Worm (Caenorhabditis elegans) whole organism, young adult: ENCODE data around the gene Y48C3A.12.

Source experiments
- B0336.3 ChIP-seq: fragments of 200-800 bp; sonication (Bioruptor generic); IDR thresholded peaks from 2 replicates; pipeline ENCODE4 v1.3.6; 2022; ENCODE audit warnings: missing genetic modification characterization, missing compliant biosample characterization
- C06A6.2 ChIP-seq: fragments of 200-800 bp; sonication (Bioruptor generic); conservative IDR thresholded peaks from 2 replicates; pipeline ENCODE4 v1.3.6; 2022; ENCODE audit warnings: missing genetic modification characterization, missing compliant biosample characterization
- C17E4.6 ChIP-seq: fragments of 200-800 bp; sonication (Bioruptor generic); IDR thresholded peaks from 2 replicates; pipeline ENCODE4 v1.3.6; 2022; ENCODE audit warnings: missing genetic modification reagents, missing genetic modification characterization, missing compliant biosample characterization
- F49E8.2 ChIP-seq: sonication (generic microtip); optimal IDR thresholded peaks from 3 replicates; lab custom pipeline; 2017; ENCODE audit warnings: missing genetic modification characterization, mild to moderate bottlenecking, missing compliant biosample characterization, antibody characterized with exemption, moderate library complexity; ENCODE audit not compliant: insufficient read depth
- F57C9.4 ChIP-seq: sonication (generic microtip); optimal IDR thresholded peaks from 2 replicates; lab custom pipeline; 2017; ENCODE audit warnings: mild to moderate bottlenecking, missing genetic modification characterization, missing compliant biosample characterization
- T26A5.8 ChIP-seq: sonication (generic microtip); optimal IDR thresholded peaks from 2 replicates; lab custom pipeline; 2016; ENCODE audit warnings: missing genetic modification characterization, missing compliant biosample characterization
- Y67H2A.10 ChIP-seq: fragments of 200-800 bp; sonication (Bioruptor generic); conservative IDR thresholded peaks from 2 replicates; pipeline ENCODE4 v1.3.6; 2022; ENCODE audit warnings: missing genetic modification reagents, missing genetic modification characterization, missing compliant biosample characterization
- ZK185.1 ChIP-seq: sonication (generic microtip); optimal IDR thresholded peaks from 2 replicates; lab custom pipeline; 2016; ENCODE audit warnings: mild to moderate bottlenecking, missing genetic modification characterization, missing compliant biosample characterization; ENCODE audit not compliant: poor library complexity, severe bottlenecking
- ama-1 ChIP-seq, 3 experiments: fragments of 150-350 bp in 1 of 3; sonication (generic microtip) in 2 of 3; optimal IDR thresholded peaks; 2 replicates each; lab custom pipeline; 2014 to 2018; ENCODE audit warnings: missing biosample characterization in 2 of 3, missing genetic modification characterization in 2 of 3, missing genetic modification reagents in 2 of 3
- bed-2 ChIP-seq: fragments of 200-800 bp; sonication (Bioruptor generic); IDR thresholded peaks from 2 replicates; pipeline ENCODE4 v1.3.6; 2022; ENCODE audit warnings: missing genetic modification reagents, missing genetic modification characterization, missing compliant biosample characterization
- cebp-1 ChIP-seq, 2 experiments: fragments of 200-800 bp in 1 of 2; sonication (Bioruptor generic) in 1 of 2; sonication (generic microtip) in 1 of 2; IDR thresholded peaks in 1 of 2; optimal IDR thresholded peaks in 1 of 2; 2 replicates each; pipeline versions ENCODE4 v1.3.6 to Lab custom; 2017 to 2022; ENCODE audit warnings: missing compliant biosample characterization in 2 of 2, missing genetic modification characterization in 2 of 2, mild to moderate bottlenecking in 1 of 2, missing genetic modification reagents in 1 of 2, moderate library complexity in 1 of 2
- cebp-2 ChIP-seq: fragments of 200-800 bp; sonication (Bioruptor generic); IDR thresholded peaks from 2 replicates; pipeline ENCODE4 v1.3.6; 2022; ENCODE audit warnings: missing genetic modification characterization, missing compliant biosample characterization
- ceh-27 ChIP-seq: fragments of 200-800 bp; sonication (Bioruptor generic); optimal IDR thresholded peaks from 2 replicates; lab custom pipeline; 2018; ENCODE audit warnings: mild to moderate bottlenecking, missing genetic modification characterization, moderate library complexity, missing compliant biosample characterization
- die-1 ChIP-seq: sonication (generic microtip); optimal IDR thresholded peaks from 2 replicates; lab custom pipeline; 2016; ENCODE audit warnings: missing genotype, mild to moderate bottlenecking, missing genetic modification characterization, missing compliant biosample characterization
- dpff-1 ChIP-seq: sonication (generic microtip); optimal IDR thresholded peaks from 2 replicates; lab custom pipeline; 2017; ENCODE audit warnings: mild to moderate bottlenecking, missing genetic modification characterization, missing compliant biosample characterization
- egrh-3 ChIP-seq: fragments of 200-800 bp; sonication (Bioruptor generic); IDR thresholded peaks from 2 replicates; pipeline ENCODE4 v1.3.6; 2022; ENCODE audit warnings: missing genetic modification reagents, missing genetic modification characterization, missing compliant biosample characterization
- ets-4 ChIP-seq: fragments of 200-800 bp; sonication (Bioruptor generic); optimal IDR thresholded peaks from 2 replicates; lab custom pipeline; 2018; ENCODE audit warnings: mild to moderate bottlenecking, missing genetic modification characterization, missing compliant biosample characterization
- him-1 ChIP-seq: sonication (generic microtip); optimal IDR thresholded peaks from 2 replicates; lab custom pipeline; 2016; ENCODE audit warnings: missing genotype, missing genetic modification reagents, missing genetic modification characterization, missing compliant biosample characterization
- hlh-12 ChIP-seq: sonication (generic microtip); optimal IDR thresholded peaks from 2 replicates; lab custom pipeline; 2016; ENCODE audit warnings: missing genetic modification characterization, missing compliant biosample characterization
- lin-26 ChIP-seq: fragments of 200-800 bp; sonication (Bioruptor generic); IDR thresholded peaks from 2 replicates; pipeline ENCODE4 v1.3.6; 2022; ENCODE audit warnings: missing genetic modification reagents, missing genetic modification characterization, missing compliant biosample characterization
- lin-40 ChIP-seq: sonication (generic microtip); optimal IDR thresholded peaks from 2 replicates; lab custom pipeline; 2016; ENCODE audit warnings: missing genetic modification characterization, mild to moderate bottlenecking, missing compliant biosample characterization, missing genotype, missing genetic modification reagents
- lin-54 ChIP-seq: fragments of 200-800 bp; sonication (Bioruptor generic); optimal IDR thresholded peaks from 2 replicates; lab custom pipeline; 2018; ENCODE audit warnings: mild to moderate bottlenecking, missing genetic modification characterization, missing compliant biosample characterization
- nfyb-1 ChIP-seq: fragments of 200-800 bp; sonication (Bioruptor generic); IDR thresholded peaks from 2 replicates; pipeline ENCODE4 v1.3.6; 2022; ENCODE audit warnings: missing genetic modification reagents, missing genetic modification characterization, missing compliant biosample characterization
- nhr-179 ChIP-seq: sonication (generic microtip); optimal IDR thresholded peaks from 2 replicates; lab custom pipeline; 2016; ENCODE audit warnings: mild to moderate bottlenecking, missing genetic modification characterization, missing compliant biosample characterization
- rcor-1 ChIP-seq: fragments of 200-800 bp; sonication (Bioruptor generic); IDR thresholded peaks from 2 replicates; pipeline ENCODE4 v1.3.6; 2022; ENCODE audit warnings: missing genetic modification reagents, missing genetic modification characterization, missing compliant biosample characterization
- rpc-1 ChIP-seq, 2 experiments: fragments of 150-350 bp in 1 of 2; sonication (generic microtip) in 1 of 2; optimal IDR thresholded peaks; 2 replicates each; lab custom pipeline; 2014 to 2018; ENCODE audit warnings: missing biosample characterization in 1 of 2, missing genetic modification characterization in 1 of 2, missing genetic modification reagents in 1 of 2, missing genotype in 1 of 2
- sdz-38 ChIP-seq: sonication (generic microtip); optimal IDR thresholded peaks from 2 replicates; lab custom pipeline; 2016; ENCODE audit warnings: missing genotype, missing genetic modification characterization, missing compliant biosample characterization
- snpc-1.3 ChIP-seq: sonication (generic microtip); optimal IDR thresholded peaks from 2 replicates; lab custom pipeline; 2017; ENCODE audit warnings: missing genetic modification characterization, mild to moderate bottlenecking, missing compliant biosample characterization, antibody characterized with exemption, moderate library complexity, missing genotype, missing genetic modification reagents; ENCODE audit not compliant: insufficient read depth
- sptf-2 ChIP-seq: fragments of 200-800 bp; sonication (Bioruptor generic); optimal IDR thresholded peaks from 2 replicates; lab custom pipeline; 2018; ENCODE audit warnings: mild to moderate bottlenecking, missing genetic modification characterization, missing compliant biosample characterization
- unc-130 ChIP-seq: sonication (generic microtip); optimal IDR thresholded peaks from 2 replicates; lab custom pipeline; 2016; ENCODE audit warnings: missing genetic modification reagents, missing genetic modification characterization, missing compliant biosample characterization
- unc-62 ChIP-seq: fragments of 150-350 bp; optimal IDR thresholded peaks from 2 replicates; lab custom pipeline; 2014; ENCODE audit warnings: missing biosample characterization, missing genetic modification reagents, missing genetic modification characterization
- zfh-2 ChIP-seq: fragments of 200-800 bp; sonication (Bioruptor generic); conservative IDR thresholded peaks from 2 replicates; pipeline ENCODE4 v1.3.6; 2022; ENCODE audit warnings: missing genetic modification reagents, missing genetic modification characterization, missing compliant biosample characterization
- ztf-26 ChIP-seq: sonication (generic microtip); optimal IDR thresholded peaks from 2 replicates; lab custom pipeline; 2017; ENCODE audit warnings: missing genetic modification characterization, missing compliant biosample characterization
- ztf-3 ChIP-seq: fragments of 200-800 bp; sonication (Bioruptor generic); optimal IDR thresholded peaks from 2 replicates; lab custom pipeline; 2018; ENCODE audit warnings: mild to moderate bottlenecking, missing genetic modification characterization, missing compliant biosample characterization

Y48C3A.12 gene

ce11 chrII:13389461-13389860, 13.2 kb downstream of the Y48C3A.12 start, which contains the start of gene Y48C3A.14:
Gene Y48C3A.14, plus strand, starts transcription at chrII:13389761.
- TF ChIP-seq ets-4 (no peak), T26A5.8 (tag; lab: Kevin White, UChicago) (no peak), rcor-1 (GFP tag; lab: Robert Waterston, UW) (no peak), ama-1 (optimal IDR thresholded peaks at IDR 0.05; lab: Kevin White, UChicago) (no peak), ama-1 (GFP tag; optimal IDR thresholded peaks at IDR 0.05; lab: Kevin White, UChicago) (no peak), nhr-179 (tag; lab: Kevin White, UChicago) (no peak), snpc-1.3 (tag; lab: Kevin White, UChicago) (no peak), lin-40 (tag; lab: Kevin White, UChicago) (no peak), sptf-2 (GFP tag; lab: Kevin White, UChicago) (no peak)

- TF ChIP-seq ZK185.1 (tag; lab: Kevin White, UChicago) (no peak), nfyb-1 (no peak), egrh-3 (GFP tag; lab: Robert Waterston, UW) (peak; percentile 41; the same call in 1 of the 2 replicates), lin-26 (no peak), cebp-2 (0 out of 2 replicates have a peak, but pooled peaks have one; percentile 46), C06A6.2 (no peak), cebp-1 (GFP tag; IDR thresholded peaks at IDR 0.05; lab: Robert Waterston, UW) (no peak), cebp-1 (tag; optimal IDR thresholded peaks at IDR 0.05; lab: Kevin White, UChicago) (no peak), F49E8.2 (tag; lab: Kevin White, UChicago) (no peak), ceh-27 (GFP tag; lab: Kevin White, UChicago) (no peak), zfh-2 (GFP tag; lab: Robert Waterston, UW) (peak; percentile 85), dpff-1 (no peak), unc-130 (GFP tag; lab: Kevin White, UChicago) (no peak), ztf-26 (tag; lab: Kevin White, UChicago) (no peak)
These were observed 25.3 kb downstream of the Y48C3A.12 start for ce11 chrII:13401549-13401948.

- TF ChIP-seq hlh-12 (tag; lab: Kevin White, UChicago): no peak
- no peak for TF ChIP-seq F57C9.4 (tag; lab: Kevin White, UChicago)
- no peak for TF ChIP-seq rpc-1 (optimal IDR thresholded peaks at IDR 0.05; lab: Kevin White, UChicago)
- TF ChIP-seq rpc-1 (tag; optimal IDR thresholded peaks at IDR 0.05; lab: Kevin White, UChicago): no peak
- TF ChIP-seq zfh-2 (GFP tag; lab: Robert Waterston, UW): no peak
These were observed 26.5 kb downstream of the Y48C3A.12 start, which contains the start of gene pinn-4 for ce11 chrII:13402680-13403079. Gene pinn-4, plus strand, starts transcription at chrII:13402980.

- TF ChIP-seq nhr-179 (tag; lab: Kevin White, UChicago) (no peak), unc-130 (GFP tag; lab: Kevin White, UChicago) (no peak), him-1 (tag; lab: Kevin White, UChicago) (no peak), lin-54 (GFP tag; lab: Kevin White, UChicago) (no peak)
These were observed 29.6 kb downstream of the Y48C3A.12 start, which contains the start of gene efl-2 for ce11 chrII:13405840-13406239. Gene efl-2, plus strand, starts transcription at chrII:13406140.

ce11 chrII:13412335-13412734, 36.1 kb downstream of the Y48C3A.12 start, which contains the start of gene Y48C3A.18:
Gene Y48C3A.18, plus strand, starts transcription at chrII:13412635.
- TF ChIP-seq T26A5.8 (tag; lab: Kevin White, UChicago): no peak
- no peak for TF ChIP-seq ets-4
- TF ChIP-seq bed-2 (GFP tag; lab: Robert Waterston, UW): no peak
- no peak for TF ChIP-seq sdz-38
- no peak for TF ChIP-seq C17E4.6 (GFP tag; lab: Robert Waterston, UW)
- TF ChIP-seq egrh-3 (GFP tag; lab: Robert Waterston, UW): no peak
- no peak for TF ChIP-seq die-1 (tag; lab: Kevin White, UChicago)
- TF ChIP-seq hlh-12 (tag; lab: Kevin White, UChicago): no peak
- TF ChIP-seq Y67H2A.10 (GFP tag; lab: Robert Waterston, UW): no peak
- TF ChIP-seq B0336.3 (GFP tag; lab: Robert Waterston, UW): no peak
- TF ChIP-seq ztf-3: no peak
- TF ChIP-seq unc-62 (GFP tag; lab: Kevin White, UChicago): no peak
